Fruit fly (Drosophila melanogaster): ENCODE results near the gene Mgat2.

Mgat2 gene

DNA sequence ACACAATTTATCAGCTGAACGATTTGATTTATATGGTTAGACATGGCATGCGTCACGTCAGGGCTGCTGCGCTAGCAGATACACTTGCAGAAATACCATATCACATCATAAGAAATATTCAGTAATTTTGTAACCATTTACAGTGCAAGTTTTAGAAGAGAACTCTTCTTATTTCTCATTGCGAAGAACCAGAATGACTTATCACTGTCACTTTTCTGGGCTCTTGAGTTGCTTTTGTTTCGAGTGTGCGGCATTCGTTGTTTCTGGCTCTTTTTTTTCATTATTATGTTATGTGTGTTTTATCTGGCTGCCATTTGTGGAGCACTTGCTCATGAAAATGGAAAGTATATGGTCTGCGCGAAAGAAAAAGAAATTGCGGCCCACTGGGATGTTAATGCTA, 40.0 kb downstream of the Mgat2 start:
- TF ChIP-seq CTCF (optimal IDR thresholded peaks at IDR 0.05) (no peak), CG8478 (optimal IDR thresholded peaks at IDR 0.05) (no peak)

DNA sequence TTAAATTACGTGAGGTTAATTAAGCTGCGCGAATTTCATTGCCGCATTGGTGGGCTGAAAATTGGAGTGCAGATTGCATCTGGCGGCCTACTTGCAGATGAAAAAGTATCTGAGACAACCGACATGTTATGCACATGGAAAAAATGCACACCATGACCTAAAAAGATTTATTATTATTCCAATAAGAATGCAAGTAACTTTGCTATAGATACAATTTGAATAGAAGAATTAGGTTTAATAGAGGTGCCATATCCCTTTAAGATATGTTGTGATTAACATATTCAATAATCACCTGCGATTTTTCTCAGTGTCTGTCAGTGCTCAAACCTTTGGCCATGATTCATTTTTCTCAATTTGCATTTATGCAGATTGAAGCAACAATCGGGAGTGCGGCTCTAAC, 40.5 kb downstream of the Mgat2 start:
- no peak for TF ChIP-seq CTCF (optimal IDR thresholded peaks at IDR 0.05)
- no peak for TF ChIP-seq CG8478 (optimal IDR thresholded peaks at IDR 0.05)

DNA sequence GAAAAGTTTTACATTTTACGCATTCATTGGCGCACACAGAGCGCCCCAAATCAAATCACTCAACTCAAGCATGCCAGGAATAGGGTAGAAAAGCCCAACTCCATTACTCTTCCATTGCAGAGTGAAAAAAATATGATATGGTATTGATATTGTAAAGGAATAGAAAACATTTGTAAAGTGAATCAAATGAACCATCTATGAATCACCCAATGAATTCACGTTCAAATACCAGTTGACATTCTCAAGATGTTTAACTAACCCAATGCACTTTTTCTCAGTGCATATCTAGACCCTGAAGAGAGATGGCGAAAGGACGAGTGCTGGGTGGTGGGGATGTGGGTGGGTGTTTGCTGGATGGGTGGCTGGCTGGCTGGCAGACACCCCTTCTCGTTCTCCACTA, 43.4 kb downstream of the Mgat2 start:
- no peak for TF ChIP-seq CTCF (optimal IDR thresholded peaks at IDR 0.05)
- TF ChIP-seq CG8478 (optimal IDR thresholded peaks at IDR 0.05): no peak

DNA sequence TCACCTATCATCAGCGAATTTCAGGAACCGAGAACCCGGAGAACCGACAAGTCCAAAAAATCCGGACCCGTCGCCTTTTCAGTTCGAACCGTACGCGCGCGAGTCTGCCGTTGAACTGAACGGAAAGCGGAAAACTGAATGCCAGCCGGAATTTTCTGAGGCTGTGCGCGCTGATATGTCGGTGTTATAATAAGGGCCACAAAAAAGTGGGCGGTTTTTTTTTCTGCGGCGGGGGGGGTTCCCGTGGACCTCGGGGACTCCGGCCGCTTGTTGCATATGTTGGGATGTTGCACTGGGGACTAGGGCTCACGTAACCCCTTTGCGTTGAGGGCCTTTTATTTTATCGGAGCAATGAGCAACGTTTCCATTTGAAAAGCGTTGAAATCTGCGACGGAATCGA, 52.7 kb downstream of the Mgat2 start, which contains the start of gene TkR99D:
Gene TkR99D, minus strand, starts transcription at position 101 of the 400 bp plus-strand sequence.
- TF ChIP-seq CG8478 (optimal IDR thresholded peaks at IDR 0.05): no peak

Measured in S2 (cell line).